Worm (Caenorhabditis elegans): ENCODE data around the gene lyst-1.

Gene lyst-1

ce11 chrX:12162659-12163058 lies 21.7 kb upstream of the lyst-1 start:
- TF ChIP-seq mml-1 (tag; optimal IDR thresholded peaks at IDR 0.05) (no peak), pha-4 (tag; optimal IDR thresholded peaks at IDR 0.05) (peak; percentile 96), hmg-11 (tag; optimal IDR thresholded peaks at IDR 0.05) (no peak)

- TF ChIP-seq egl-5 (tag; optimal IDR thresholded peaks at IDR 0.05): no peak
- TF ChIP-seq lin-15B (tag; optimal IDR thresholded peaks at IDR 0.05): no peak
- no peak for TF ChIP-seq nhr-11 (tag; optimal IDR thresholded peaks at IDR 0.05)
- no peak for TF ChIP-seq tbx-2 (tag; optimal IDR thresholded peaks at IDR 0.05)
- TF ChIP-seq fkh-2 (tag; optimal IDR thresholded peaks at IDR 0.05): no peak
- no peak for TF ChIP-seq ceh-82 (tag; optimal IDR thresholded peaks at IDR 0.05)
- TF ChIP-seq nhr-28 (tag; optimal IDR thresholded peaks at IDR 0.05): no peak
- no peak for TF ChIP-seq mml-1 (tag; optimal IDR thresholded peaks at IDR 0.05)
- TF ChIP-seq egl-27 (tag; optimal IDR thresholded peaks at IDR 0.05): no peak
- TF ChIP-seq nhr-25 (tag; optimal IDR thresholded peaks at IDR 0.05): peak; percentile 60
- TF ChIP-seq elt-3 (tag; optimal IDR thresholded peaks at IDR 0.05): no peak
- TF ChIP-seq pqm-1 (tag; optimal IDR thresholded peaks at IDR 0.05): no peak
- TF ChIP-seq nhr-67 (tag; optimal IDR thresholded peaks at IDR 0.05): no peak
- no peak for TF ChIP-seq pha-4 (tag; optimal IDR thresholded peaks at IDR 0.05)
- no peak for TF ChIP-seq unc-39 (tag; optimal IDR thresholded peaks at IDR 0.05)
- TF ChIP-seq nhr-43 (tag; optimal IDR thresholded peaks at IDR 0.05; ENCODE audit: poor library complexity, severe bottlenecking): peak; percentile 38
- no peak for TF ChIP-seq ztf-11 (tag; optimal IDR thresholded peaks at IDR 0.05)
- TF ChIP-seq sea-2 (GFP tag; optimal IDR thresholded peaks at IDR 0.05): no peak
- no peak for TF ChIP-seq nhr-77 (tag; optimal IDR thresholded peaks at IDR 0.05)
- TF ChIP-seq jun-1 (tag; optimal IDR thresholded peaks at IDR 0.05): no peak
- no peak for TF ChIP-seq lin-39 (tag; optimal IDR thresholded peaks at IDR 0.05)
- TF ChIP-seq nhr-237 (tag; optimal IDR thresholded peaks at IDR 0.05): no peak
- no peak for TF ChIP-seq ztf-4 (tag; optimal IDR thresholded peaks at IDR 0.05)
- no peak for TF ChIP-seq elt-2 (tag; optimal IDR thresholded peaks at IDR 0.05)
- no peak for TF ChIP-seq ceh-9 (tag; optimal IDR thresholded peaks at IDR 0.05)
- no peak for TF ChIP-seq aly-2 (tag; optimal IDR thresholded peaks at IDR 0.05)
- no peak for TF ChIP-seq fos-1 (tag; optimal IDR thresholded peaks at IDR 0.05)
- TF ChIP-seq nhr-23 (tag; optimal IDR thresholded peaks at IDR 0.05): peak; percentile 59
- no peak for TF ChIP-seq eor-1 (tag; optimal IDR thresholded peaks at IDR 0.05)
- no peak for TF ChIP-seq daf-12 (tag; optimal IDR thresholded peaks at IDR 0.05)
- no peak for TF ChIP-seq nhr-76 (tag; optimal IDR thresholded peaks at IDR 0.05)
- TF ChIP-seq hmg-11 (tag; optimal IDR thresholded peaks at IDR 0.05): peak; percentile 11
Measured at ce11 chrX:12160002-12160690, 19.2 kb upstream of the lyst-1 start, which contains the start of gene F57G12.2. Gene F57G12.2, minus strand, starts transcription at chrX:12160052.

DNA sequence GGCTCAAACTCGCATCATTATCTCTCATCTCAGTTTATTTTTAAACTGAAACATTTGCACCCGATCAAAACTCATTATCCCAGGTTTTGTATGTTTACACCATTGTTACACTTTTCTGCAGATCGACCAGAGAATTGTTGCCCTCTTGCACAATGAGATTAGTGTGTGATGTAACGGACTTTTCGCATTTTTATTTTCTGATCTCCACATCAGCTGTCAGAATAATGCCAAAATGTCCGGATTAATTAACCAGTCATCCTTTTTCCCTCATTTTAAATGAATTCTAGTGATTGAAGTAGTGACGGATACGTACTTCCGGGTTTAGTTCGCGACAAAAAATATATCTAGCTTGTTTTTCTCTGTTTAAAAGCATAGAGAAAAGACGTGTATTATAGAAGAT lies 17.7 kb upstream of the lyst-1 start:
- TF ChIP-seq R02D3.7 (tag; optimal IDR thresholded peaks at IDR 0.05) (no peak), ceh-9 (tag; optimal IDR thresholded peaks at IDR 0.05) (no peak), nhr-76 (tag; optimal IDR thresholded peaks at IDR 0.05) (no peak), elt-1 (tag; optimal IDR thresholded peaks at IDR 0.05) (no peak), egl-5 (tag; optimal IDR thresholded peaks at IDR 0.05) (peak; percentile 67)

DNA sequence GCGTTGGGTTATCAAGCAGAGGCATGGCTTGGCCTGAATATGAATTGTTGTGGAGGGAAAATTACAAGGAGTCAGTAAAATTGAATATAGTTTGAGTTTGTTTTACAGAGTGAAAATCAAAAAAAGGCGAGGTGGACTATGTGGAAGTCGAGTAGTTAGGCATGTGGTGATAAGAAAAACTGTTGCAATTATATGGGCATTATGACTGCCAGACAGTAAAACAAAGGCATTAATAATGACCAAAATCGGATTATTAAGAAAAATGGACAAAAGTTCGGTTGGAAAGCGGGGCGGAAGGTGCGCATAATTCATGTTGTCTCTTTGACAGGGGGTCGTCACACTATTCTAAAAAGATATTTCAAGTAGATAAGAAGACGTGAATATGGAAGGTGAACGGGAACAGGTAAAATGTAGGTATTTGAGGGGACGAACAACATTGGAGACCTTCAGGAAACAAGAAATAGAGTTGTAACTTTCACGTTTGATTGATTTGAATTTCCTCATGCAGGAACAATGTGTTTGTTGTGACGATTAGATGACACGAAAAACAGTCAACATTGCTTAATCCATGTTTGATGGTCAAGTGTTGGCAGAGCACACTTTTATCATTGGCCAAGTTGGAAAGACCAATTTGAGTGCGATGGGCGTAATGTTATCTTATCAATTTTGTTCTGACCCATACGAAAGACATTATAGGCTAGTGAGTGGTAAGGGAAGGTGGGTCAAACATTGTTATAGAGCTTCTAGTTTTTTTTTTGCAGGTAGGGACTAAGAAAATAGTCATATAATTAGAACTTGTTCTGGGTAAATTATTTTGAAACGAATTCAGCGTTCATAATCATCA lies 13.3 kb upstream of the lyst-1 start, which contains the start of gene mfsd-11:
TSS of gene mfsd-11 (minus strand) at position 51 of the 844 bp plus-strand sequence.
- no peak for TF ChIP-seq lsy-12 (tag; optimal IDR thresholded peaks at IDR 0.05)
- no peak for TF ChIP-seq ceh-9 (tag; optimal IDR thresholded peaks at IDR 0.05)
- no peak for TF ChIP-seq lin-15B (tag; optimal IDR thresholded peaks at IDR 0.05)
- TF ChIP-seq pqm-1 (tag; optimal IDR thresholded peaks at IDR 0.05): peak; percentile 14
- TF ChIP-seq nhr-25 (tag; optimal IDR thresholded peaks at IDR 0.05): peak; percentile 62
- TF ChIP-seq jun-1 (tag; optimal IDR thresholded peaks at IDR 0.05): no peak
- peak; percentile 22 for TF ChIP-seq elt-2 (tag; optimal IDR thresholded peaks at IDR 0.05)
